Worm (Caenorhabditis elegans): Measurements from ENCODE around the gene sru-7.

ce11 chrIV:8532024-8532423 lies 39.7 kb downstream of the sru-7 start:
- TF ChIP-seq mdl-1 (tag; optimal IDR thresholded peaks at IDR 0.05) (no peak), dmd-4 (tag; optimal IDR thresholded peaks at IDR 0.05) (no peak), egl-27 (tag; optimal IDR thresholded peaks at IDR 0.05) (no peak), ztf-11 (tag; optimal IDR thresholded peaks at IDR 0.05) (no peak), ceh-16 (tag; optimal IDR thresholded peaks at IDR 0.05) (no peak), snpc-4 (tag; optimal IDR thresholded peaks at IDR 0.05) (no peak), nhr-237 (tag; optimal IDR thresholded peaks at IDR 0.05) (no peak), peb-1 (tag; optimal IDR thresholded peaks at IDR 0.05) (no peak), ZK546.5 (tag; optimal IDR thresholded peaks at IDR 0.05) (no peak), nhr-12 (tag; optimal IDR thresholded peaks at IDR 0.05) (no peak), unc-62 (GFP tag; optimal IDR thresholded peaks at IDR 0.05) (no peak), ama-1 (optimal IDR thresholded peaks at IDR 0.05) (no peak), lin-39 (tag; optimal IDR thresholded peaks at IDR 0.05) (no peak), lin-13 (GFP tag; optimal IDR thresholded peaks at IDR 0.05) (no peak)
